Worm (Caenorhabditis elegans) whole organism, late embryonic: ENCODE measurements around the gene C09G5.13.

Experiments
- K02D7.2 ChIP-seq: sonication (generic microtip); optimal IDR thresholded peaks from 2 replicates; lab custom pipeline; 2017; ENCODE audit warnings: mild to moderate bottlenecking, missing genetic modification characterization, missing compliant biosample characterization
- ceh-18 ChIP-seq: sonication (generic microtip); optimal IDR thresholded peaks from 2 replicates; lab custom pipeline; 2016; ENCODE audit warnings: missing genetic modification characterization, missing compliant biosample characterization
- ceh-34 ChIP-seq: sonication (generic microtip); optimal IDR thresholded peaks from 2 replicates; lab custom pipeline; 2016; ENCODE audit warnings: mild to moderate bottlenecking, missing genetic modification characterization, missing compliant biosample characterization
- pros-1 ChIP-seq: fragments of 150-350 bp; optimal IDR thresholded peaks from 2 replicates; lab custom pipeline; 2014; ENCODE audit warnings: missing biosample characterization, missing genetic modification reagents, missing genetic modification characterization
- unc-55 ChIP-seq: sonication (generic microtip); optimal IDR thresholded peaks from 2 replicates; lab custom pipeline; 2017; ENCODE audit warnings: missing biosample characterization, missing genetic modification reagents, missing genetic modification characterization

DNA sequence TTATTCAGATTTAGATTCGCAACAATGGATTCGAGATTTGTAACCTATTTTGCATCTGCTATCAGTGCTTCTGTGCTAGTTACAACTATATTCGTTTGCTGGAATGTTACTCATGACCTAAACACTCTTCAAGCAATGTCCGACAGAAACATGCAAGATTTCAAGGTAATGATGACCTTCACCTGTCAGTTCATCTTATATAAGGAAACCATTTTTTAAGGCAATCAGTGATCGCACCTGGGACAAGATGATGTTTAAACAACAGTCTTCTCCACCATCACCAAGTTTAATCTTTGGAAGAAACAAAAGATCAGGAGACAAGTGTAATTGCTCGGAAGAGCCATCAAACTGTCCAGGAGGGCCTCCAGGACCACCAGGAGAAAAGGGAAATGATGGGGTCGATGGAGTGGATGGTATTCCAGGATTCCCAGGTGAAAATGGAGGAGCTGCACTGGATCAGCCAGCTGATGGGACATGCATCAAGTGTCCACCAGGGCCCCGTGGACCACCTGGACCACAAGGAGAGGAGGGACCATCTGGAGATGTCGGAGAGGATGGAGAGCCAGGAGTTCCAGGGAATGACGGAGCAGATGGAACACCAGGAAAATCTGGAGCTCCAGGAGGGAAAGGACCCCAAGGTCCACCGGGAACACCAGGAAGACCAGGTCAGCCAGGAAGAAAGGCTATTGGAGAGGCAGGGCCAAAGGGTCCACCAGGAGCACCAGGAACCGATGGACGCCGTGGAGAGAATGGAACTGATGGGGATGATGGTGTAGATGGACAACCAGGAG lies 13.4 kb upstream of the C09G5.13 start, which contains the start of gene col-79:
- TF ChIP-seq K02D7.2 (no peak), ceh-34 (tag; lab: Kevin White, UChicago) (no peak), ceh-18 (no peak), unc-55 (GFP tag; lab: Kevin White, UChicago) (no peak), pros-1 (tag; lab: Kevin White, UChicago) (no peak)
